Fruit fly (Drosophila melanogaster): ENCODE results near the gene CG9175.

CG9175 gene

DNA sequence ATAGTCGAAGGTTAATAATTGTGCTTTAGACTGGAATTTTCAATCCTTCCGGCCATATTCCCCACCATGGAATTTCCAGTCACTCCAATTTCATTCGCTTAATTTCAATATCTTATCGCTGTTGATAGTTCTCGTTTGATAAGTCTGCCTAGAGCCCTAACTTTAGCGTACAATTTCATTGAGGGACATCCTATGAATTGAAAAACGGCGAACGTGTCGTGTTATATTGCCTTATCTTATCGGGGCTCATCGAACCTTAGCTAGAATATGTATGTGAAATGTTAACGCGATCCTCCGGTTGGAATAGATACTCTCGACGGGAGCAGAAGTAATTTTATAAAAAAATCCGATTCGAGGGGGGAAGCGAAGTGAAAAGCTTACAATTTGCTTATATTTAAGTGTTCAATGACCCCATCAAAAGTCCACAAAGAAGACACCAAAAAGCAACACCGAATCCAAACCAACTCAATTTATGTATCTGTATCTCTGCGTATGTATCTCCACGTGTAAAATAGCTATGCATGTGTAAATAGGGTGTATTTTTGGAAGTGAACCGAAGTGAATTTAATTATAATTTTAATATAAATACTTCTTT is 9.1 kb downstream of the CG9175 start (continued):
- TF ChIP-seq al (GFP tag; IDR thresholded peaks at IDR 0.05) (no peak), exex (tag; optimal IDR thresholded peaks at IDR 0.05) (peak; percentile 68), mirr (GFP tag; optimal IDR thresholded peaks at IDR 0.05) (peak; percentile 89)

DNA sequence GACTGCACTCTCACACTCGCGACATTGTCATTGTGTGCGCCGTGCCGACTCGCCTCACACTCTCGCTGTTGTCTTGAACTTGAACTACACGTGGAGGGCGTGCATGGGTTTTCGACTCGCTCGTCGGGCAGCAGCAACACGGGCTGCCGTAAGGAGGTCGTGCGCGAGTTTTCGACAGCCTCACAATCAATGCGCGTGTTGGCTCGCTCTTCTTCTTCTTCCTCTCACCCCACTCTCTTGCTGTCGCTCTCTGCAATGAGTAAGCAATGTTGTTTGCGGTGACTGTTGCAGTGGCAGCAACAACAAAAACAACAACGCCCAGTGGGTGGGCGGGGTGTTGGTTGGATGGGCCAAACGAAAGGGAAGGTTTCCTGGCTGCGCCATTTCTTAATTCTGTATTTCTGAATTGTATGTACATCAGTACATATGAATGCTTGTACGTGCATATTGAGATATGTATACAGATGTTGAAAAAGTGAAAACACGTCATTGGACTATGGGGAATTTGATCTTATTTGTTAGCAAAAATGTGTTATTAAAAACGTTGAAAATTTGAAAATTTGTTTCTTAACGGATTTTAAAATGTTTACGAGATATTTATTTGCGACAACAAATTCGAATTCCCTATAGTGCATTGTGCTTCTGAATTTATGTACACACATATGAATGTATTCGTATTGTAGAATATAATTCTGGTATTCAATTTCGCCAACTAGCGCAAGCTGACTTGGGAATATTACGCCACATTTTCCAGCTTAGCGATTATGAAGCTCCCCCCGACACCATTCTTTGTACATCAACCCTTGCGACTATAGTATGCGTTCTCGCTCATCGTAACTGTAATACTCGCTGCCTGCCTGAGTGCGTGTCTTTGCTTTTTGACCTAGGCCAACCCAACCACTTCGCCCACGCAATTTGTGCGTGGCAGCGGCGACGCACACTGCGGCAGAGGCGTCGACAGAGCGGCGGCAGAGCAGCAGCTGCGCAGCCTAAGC is 10.1 kb downstream of the CG9175 start:
- TF ChIP-seq Rfx (GFP tag; IDR thresholded peaks at IDR 0.05) (no peak), crp (GFP tag; optimal IDR thresholded peaks at IDR 0.05) (peak in 1 of 2 experiments; percentile 1), chn (GFP tag; optimal IDR thresholded peaks at IDR 0.05) (peak; percentile 52), insv (GFP tag; optimal IDR thresholded peaks at IDR 0.05) (peak in 1 of 2 experiments; percentile 73), ato (GFP tag; IDR thresholded peaks at IDR 0.05; ENCODE audit: partially characterized antibody) (peak; percentile 47; the same call in 1 of the 2 replicates), fd64A (GFP tag; optimal IDR thresholded peaks at IDR 0.05) (peak; percentile 2), kah (GFP tag; optimal IDR thresholded peaks at IDR 0.05) (peak; percentile 47), slbo (GFP tag; IDR thresholded peaks at IDR 0.05) (peak; percentile 15; the same call in 1 of the 2 replicates), Hey (tag; optimal IDR thresholded peaks at IDR 0.05) (peak; percentile 96), grau (tag; optimal IDR thresholded peaks at IDR 0.05) (peak; percentile 54), lov (optimal IDR thresholded peaks at IDR 0.05) (no peak), lov (GFP tag; IDR thresholded peaks at IDR 0.05) (peak; percentile 74; the same call in 1 of the 3 replicates), Blimp-1 (GFP tag; optimal IDR thresholded peaks at IDR 0.05) (peak; percentile 97), Pdp1 (GFP tag; optimal IDR thresholded peaks at IDR 0.05) (peak in 1 of 2 experiments; percentile 64), CG10959 (GFP tag; IDR thresholded peaks at IDR 0.05) (no peak), Mrtf (GFP tag; IDR thresholded peaks at IDR 0.05) (no peak), CG33557 (GFP tag; optimal IDR thresholded peaks at IDR 0.05) (peak; percentile 50), ab (GFP tag; optimal IDR thresholded peaks at IDR 0.05) (peak; percentile 73), CoRest (tag; optimal IDR thresholded peaks at IDR 0.05) (peak; percentile 0), zf30C (GFP tag; optimal IDR thresholded peaks at IDR 0.05) (peak; percentile 29), HLHmδ (GFP tag; optimal IDR thresholded peaks at IDR 0.05) (peak; percentile 69), eve (GFP tag; optimal IDR thresholded peaks at IDR 0.05) (no peak), CG15011 (GFP tag; optimal IDR thresholded peaks at IDR 0.05) (no peak), fd3F (GFP tag; optimal IDR thresholded peaks at IDR 0.05) (peak; percentile 3), bcd (GFP tag; optimal IDR thresholded peaks at IDR 0.05) (peak; percentile 24), org-1 (GFP tag; optimal IDR thresholded peaks at IDR 0.05) (peak; percentile 44), ken (GFP tag; IDR thresholded peaks at IDR 0.05) (peak; percentile 46; the same call in 1 of the 3 replicates), CG6765 (GFP tag; optimal IDR thresholded peaks at IDR 0.05) (peak; percentile 38), CG8765 (GFP tag; IDR thresholded peaks at IDR 0.05) (peak; percentile 80), CG10565 (GFP tag; optimal IDR thresholded peaks at IDR 0.05) (no peak), CG2889 (GFP tag; IDR thresholded peaks at IDR 0.05) (no peak), CG10274 (GFP tag; optimal IDR thresholded peaks at IDR 0.05) (no peak), Ada2b (GFP tag; IDR thresholded peaks at IDR 0.05) (0 out of 2 replicates have a peak, but pooled peaks have one; percentile 26), CG31441 (GFP tag; IDR thresholded peaks at IDR 0.05) (0 out of 2 replicates have a peak, but pooled peaks have one; percentile 13), Ptx1 (GFP tag; IDR thresholded peaks at IDR 0.05) (no peak), gcm2 (GFP tag; optimal IDR thresholded peaks at IDR 0.05) (no peak), Bgb (GFP tag; IDR thresholded peaks at IDR 0.05; ENCODE audit: partially characterized antibody) (peak; percentile 75), abd-A (tag; optimal IDR thresholded peaks at IDR 0.05) (peak; percentile 95), CG8924 (tag; optimal IDR thresholded peaks at IDR 0.05) (peak; percentile 62), ttk (GFP tag; IDR thresholded peaks at IDR 0.05) (peak; percentile 18; the same call in 1 of the 2 replicates), NfI (GFP tag; optimal IDR thresholded peaks at IDR 0.05) (peak; percentile 46), pho (GFP tag; optimal IDR thresholded peaks at IDR 0.05) (peak; percentile 8)
